Worm (Caenorhabditis elegans) whole organism, mixed stage, embryonic: ENCODE results near the gene Y41C4A.6.

Experiments
- M03D4.4 ChIP-seq: sonication (generic microtip); optimal IDR thresholded peaks from 2 replicates; lab custom pipeline; 2017; ENCODE audit warnings: mild to moderate bottlenecking, missing genetic modification characterization, missing compliant biosample characterization
- bed-3 ChIP-seq: fragments of 200-800 bp; sonication (Bioruptor generic); optimal IDR thresholded peaks from 3 replicates; lab custom pipeline; 2018; ENCODE audit warnings: mild to moderate bottlenecking, missing genetic modification characterization, moderate library complexity, missing compliant biosample characterization
- blmp-1 ChIP-seq: fragments of 150-350 bp; optimal IDR thresholded peaks from 2 replicates; lab custom pipeline; 2014; ENCODE audit warnings: missing biosample characterization, missing genetic modification characterization
- ceh-39 ChIP-seq: fragments of 150-350 bp; optimal IDR thresholded peaks from 2 replicates; lab custom pipeline; 2014; ENCODE audit warnings: missing biosample characterization, missing genetic modification characterization
- ceh-43 ChIP-seq: fragments of 200-800 bp; sonication (Bioruptor generic); optimal IDR thresholded peaks from 2 replicates; lab custom pipeline; 2018; ENCODE audit warnings: mild to moderate bottlenecking, missing genetic modification characterization, moderate library complexity, missing compliant biosample characterization
- ceh-83 ChIP-seq: fragments of 200-800 bp; sonication (Bioruptor generic); optimal IDR thresholded peaks from 2 replicates; lab custom pipeline; 2018; ENCODE audit warnings: mild to moderate bottlenecking, missing genetic modification characterization, missing compliant biosample characterization
- ces-1 ChIP-seq: fragments of 150-350 bp; optimal IDR thresholded peaks from 2 replicates; lab custom pipeline; 2014; ENCODE audit warnings: missing biosample characterization, missing genetic modification reagents, missing genetic modification characterization
- cnd-1 ChIP-seq: fragments of 200-800 bp; sonication (Bioruptor generic); optimal IDR thresholded peaks from 2 replicates; lab custom pipeline; 2018; ENCODE audit warnings: mild to moderate bottlenecking, missing genetic modification characterization, missing compliant biosample characterization
- drap-1 ChIP-seq: fragments of 200-800 bp; sonication (Bioruptor generic); optimal IDR thresholded peaks from 3 replicates; lab custom pipeline; 2018; ENCODE audit warnings: mild to moderate bottlenecking, missing genetic modification characterization, missing compliant biosample characterization
- elt-1 ChIP-seq: sonication (generic microtip); optimal IDR thresholded peaks from 2 replicates; lab custom pipeline; 2017; ENCODE audit warnings: missing genetic modification characterization, mild to moderate bottlenecking, missing compliant biosample characterization, antibody characterized with exemption, moderate library complexity, borderline replicate concordance; ENCODE audit not compliant: insufficient read depth
- elt-3 ChIP-seq: fragments of 150-350 bp; optimal IDR thresholded peaks from 2 replicates; lab custom pipeline; 2014; ENCODE audit warnings: missing biosample characterization, missing genetic modification characterization
- flh-1 ChIP-seq: fragments of 200-800 bp; sonication (Bioruptor generic); optimal IDR thresholded peaks from 2 replicates; lab custom pipeline; 2018; ENCODE audit warnings: mild to moderate bottlenecking, missing genetic modification characterization, moderate library complexity, missing compliant biosample characterization
- ham-2 ChIP-seq: fragments of 200-800 bp; sonication (Bioruptor generic); optimal IDR thresholded peaks from 2 replicates; lab custom pipeline; 2018; ENCODE audit warnings: mild to moderate bottlenecking, missing genetic modification characterization, missing compliant biosample characterization
- hlh-1 ChIP-seq: fragments of 150-350 bp; optimal IDR thresholded peaks from 2 replicates; lab custom pipeline; 2014; ENCODE audit warnings: missing biosample characterization, missing genetic modification reagents, missing genetic modification characterization
- lin-13 ChIP-seq: fragments of 150-350 bp; optimal IDR thresholded peaks from 2 replicates; lab custom pipeline; 2014; ENCODE audit warnings: missing biosample characterization, missing genetic modification characterization
- lin-32 ChIP-seq: fragments of 200-800 bp; sonication (Bioruptor generic); optimal IDR thresholded peaks from 2 replicates; lab custom pipeline; 2018; ENCODE audit warnings: mild to moderate bottlenecking, missing genetic modification characterization, missing compliant biosample characterization
- lsy-2 ChIP-seq: fragments of 150-350 bp; optimal IDR thresholded peaks from 2 replicates; lab custom pipeline; 2014; ENCODE audit warnings: missing biosample characterization, missing genetic modification characterization
- mab-5 ChIP-seq: fragments of 150-350 bp; optimal IDR thresholded peaks from 2 replicates; lab custom pipeline; 2014; ENCODE audit warnings: missing biosample characterization, missing genetic modification characterization
- mep-1 ChIP-seq: fragments of 150-350 bp; optimal IDR thresholded peaks from 2 replicates; lab custom pipeline; 2017; ENCODE audit warnings: missing biosample characterization, missing genetic modification reagents, missing genetic modification characterization, inconsistent platforms
- mls-2 ChIP-seq: sonication (generic microtip); optimal IDR thresholded peaks from 2 replicates; lab custom pipeline; 2016; ENCODE audit warnings: mild to moderate bottlenecking, missing genetic modification characterization, moderate library complexity, missing compliant biosample characterization
- nhr-2 ChIP-seq: fragments of 150-350 bp; optimal IDR thresholded peaks from 2 replicates; lab custom pipeline; 2014; ENCODE audit warnings: missing biosample characterization, missing genetic modification characterization
- nhr-237 ChIP-seq: fragments of 150-350 bp; optimal IDR thresholded peaks from 2 replicates; lab custom pipeline; 2014; ENCODE audit warnings: missing biosample characterization, missing genetic modification characterization
- nhr-28 ChIP-seq: fragments of 150-350 bp; optimal IDR thresholded peaks from 2 replicates; lab custom pipeline; 2014; ENCODE audit warnings: missing biosample characterization, missing genetic modification characterization
- nhr-76 ChIP-seq: sonication (generic microtip); optimal IDR thresholded peaks from 2 replicates; lab custom pipeline; 2017; ENCODE audit warnings: missing biosample characterization, missing genetic modification characterization
- sem-2 ChIP-seq: fragments of 200-800 bp; sonication (Bioruptor generic); optimal IDR thresholded peaks from 2 replicates; lab custom pipeline; 2018; ENCODE audit warnings: mild to moderate bottlenecking, missing genetic modification characterization, missing compliant biosample characterization
- snpc-4 ChIP-seq: fragments of 150-350 bp; optimal IDR thresholded peaks from 2 replicates; lab custom pipeline; 2014; ENCODE audit warnings: missing biosample characterization, missing genetic modification characterization
- sptf-1 ChIP-seq: sonication (generic microtip); optimal IDR thresholded peaks from 2 replicates; lab custom pipeline; 2017; ENCODE audit warnings: mild to moderate bottlenecking, missing genetic modification characterization, moderate library complexity, missing compliant biosample characterization
- tbx-8 ChIP-seq: fragments of 200-800 bp; sonication (Bioruptor generic); optimal IDR thresholded peaks from 2 replicates; lab custom pipeline; 2018; ENCODE audit warnings: mild to moderate bottlenecking, missing genetic modification characterization, moderate library complexity, missing compliant biosample characterization
- unc-120 ChIP-seq: sonication (generic microtip); optimal IDR thresholded peaks from 2 replicates; lab custom pipeline; 2017; ENCODE audit warnings: missing genetic modification characterization, missing compliant biosample characterization; ENCODE audit not compliant: poor library complexity, severe bottlenecking
- unc-39 ChIP-seq: fragments of 150-350 bp; optimal IDR thresholded peaks from 2 replicates; lab custom pipeline; 2014; ENCODE audit warnings: missing biosample characterization, missing genetic modification characterization
- unc-62 ChIP-seq: fragments of 150-350 bp; optimal IDR thresholded peaks from 2 replicates; lab custom pipeline; 2014; ENCODE audit warnings: missing biosample characterization, missing genetic modification reagents, missing genetic modification characterization
- zip-8 ChIP-seq: fragments of 150-350 bp; optimal IDR thresholded peaks from 2 replicates; lab custom pipeline; 2014; ENCODE audit warnings: missing biosample characterization, missing genetic modification characterization
- ztf-11 ChIP-seq: fragments of 150-350 bp; optimal IDR thresholded peaks from 2 replicates; lab custom pipeline; 2014; ENCODE audit warnings: missing biosample characterization, missing genetic modification characterization

The Y41C4A.6 gene

ce11 chrIII:11696273-11696672 is at the start of gene Y41C4A.6:
TSS of gene Y41C4A.6 (plus strand) at chrIII:11696573.
- TF ChIP-seq nhr-2 (tag; lab: Kevin White, UChicago) (no peak), blmp-1 (no peak), tbx-8 (no peak), nhr-76 (tag; lab: Kevin White, UChicago) (no peak), drap-1 (GFP tag; lab: Kevin White, UChicago) (no peak), hlh-1 (no peak), zip-8 (tag; lab: Kevin White, UChicago) (no peak), mep-1 (tag; lab: Kevin White, UChicago) (no peak), sem-2 (GFP tag; lab: Kevin White, UChicago) (no peak), ceh-43 (no peak), unc-62 (GFP tag; lab: Kevin White, UChicago) (no peak), unc-120 (tag; lab: Kevin White, UChicago) (no peak), unc-39 (tag; lab: Kevin White, UChicago) (no peak), mls-2 (tag; lab: Kevin White, UChicago) (no peak), ceh-83 (no peak), mab-5 (tag; lab: Kevin White, UChicago) (no peak), elt-1 (tag; lab: Kevin White, UChicago) (no peak), elt-3 (no peak), bed-3 (no peak), sptf-1 (no peak)

- TF ChIP-seq snpc-4 (tag; lab: Kevin White, UChicago) = no peak
- no peak for TF ChIP-seq unc-62 (GFP tag; lab: Kevin White, UChicago)
- no peak for TF ChIP-seq lin-13
- no peak for TF ChIP-seq sem-2 (GFP tag; lab: Kevin White, UChicago)
- TF ChIP-seq cnd-1 (tag; lab: Kevin White, UChicago) = no peak
- TF ChIP-seq lin-32 (GFP tag; lab: Kevin White, UChicago) = no peak
- no peak for TF ChIP-seq tbx-8
- no peak for TF ChIP-seq ceh-83
- TF ChIP-seq bed-3 = no peak
- TF ChIP-seq M03D4.4 (tag; lab: Kevin White, UChicago) = no peak
- no peak for TF ChIP-seq unc-39 (tag; lab: Kevin White, UChicago)
- TF ChIP-seq elt-3 = no peak
- no peak for TF ChIP-seq zip-8 (tag; lab: Kevin White, UChicago)
- TF ChIP-seq nhr-237 = no peak
- no peak for TF ChIP-seq flh-1 (GFP tag; lab: Kevin White, UChicago)
- TF ChIP-seq mep-1 (tag; lab: Kevin White, UChicago) = no peak
- no peak for TF ChIP-seq ztf-11
- TF ChIP-seq nhr-2 (tag; lab: Kevin White, UChicago) = no peak
- no peak for TF ChIP-seq ceh-39 (tag; lab: Kevin White, UChicago)
- no peak for TF ChIP-seq blmp-1
These were observed 46.2 kb upstream of the Y41C4A.6 start, which contains the start of gene faah-6 for ce11 chrIII:11650152-11650551. TSS of gene faah-6 (plus strand) at chrIII:11650452.

- no peak for TF ChIP-seq unc-39 (tag; lab: Kevin White, UChicago)
- TF ChIP-seq mls-2 (tag; lab: Kevin White, UChicago) = no peak
- no peak for TF ChIP-seq ham-2
- TF ChIP-seq elt-3 = no peak
- no peak for TF ChIP-seq flh-1 (GFP tag; lab: Kevin White, UChicago)
- no peak for TF ChIP-seq sem-2 (GFP tag; lab: Kevin White, UChicago)
- no peak for TF ChIP-seq nhr-76 (tag; lab: Kevin White, UChicago)
- TF ChIP-seq lin-13 = no peak
These were observed 44.9 kb upstream of the Y41C4A.6 start for ce11 chrIII:11651430-11651829.

- TF ChIP-seq unc-62 (GFP tag; lab: Kevin White, UChicago) = no peak
- TF ChIP-seq, all 35 proteins: peak for 0
These were observed 40.0 kb upstream of the Y41C4A.6 start for ce11 chrIII:11656389-11656788.

- TF ChIP-seq mep-1 (tag; lab: Kevin White, UChicago) (peak; percentile 70), flh-1 (GFP tag; lab: Kevin White, UChicago) (no peak), cnd-1 (tag; lab: Kevin White, UChicago) (no peak), nhr-28 (tag; lab: Kevin White, UChicago) (no peak), zip-8 (tag; lab: Kevin White, UChicago) (no peak), lin-32 (GFP tag; lab: Kevin White, UChicago) (no peak), sptf-1 (no peak), hlh-1 (peak; percentile 27), ces-1 (GFP tag; lab: Kevin White, UChicago) (peak; percentile 54), lsy-2 (tag; lab: Kevin White, UChicago) (peak; percentile 35), unc-120 (tag; lab: Kevin White, UChicago) (no peak), nhr-237 (peak; percentile 54)
These were observed 39.1 kb upstream of the Y41C4A.6 start, which contains the start of gene crh-1 for ce11 chrIII:11657185-11657817. TSS of gene crh-1 (plus strand) at chrIII:11657767.
